Worm (Caenorhabditis elegans) whole organism, L3 larva: ENCODE measurements around the gene Y39B6A.43.
"Not testable (repeated sequence)": the region's sequence is repeated elsewhere in the genome, so short reads cannot be mapped to it uniquely, and the experiment has no call there.

ENCODE experiments used
- R02D3.7 ChIP-seq: fragments of 150-350 bp; optimal IDR thresholded peaks from 2 replicates; lab custom pipeline; 2014; ENCODE audit warnings: missing biosample characterization, missing genetic modification characterization
- elt-3 ChIP-seq, 3 experiments: fragments of 150-350 bp in 1 of 3; sonication (generic microtip) in 2 of 3; optimal IDR thresholded peaks; 2 replicates in 2 of 3; 4 replicates in 1 of 3; lab custom pipeline; 2014 to 2017; ENCODE audit warnings: missing biosample characterization in 3 of 3, missing genetic modification characterization in 3 of 3
- fos-1 ChIP-seq: fragments of 150-350 bp; optimal IDR thresholded peaks from 2 replicates; lab custom pipeline; 2014; ENCODE audit warnings: missing biosample characterization, missing genetic modification characterization
- lin-39 ChIP-seq: fragments of 150-350 bp; optimal IDR thresholded peaks from 2 replicates; lab custom pipeline; 2018; ENCODE audit warnings: missing biosample characterization, missing genetic modification reagents, missing genetic modification characterization
- nhr-11 ChIP-seq: fragments of 150-350 bp; optimal IDR thresholded peaks from 2 replicates; lab custom pipeline; 2014; ENCODE audit warnings: missing biosample characterization, missing genetic modification characterization
- nhr-23 ChIP-seq: fragments of 150-350 bp; optimal IDR thresholded peaks from 2 replicates; lab custom pipeline; 2014; ENCODE audit warnings: missing biosample characterization, missing genetic modification reagents, missing genetic modification characterization
- snpc-4 ChIP-seq: fragments of 150-350 bp; optimal IDR thresholded peaks from 2 replicates; lab custom pipeline; 2014; ENCODE audit warnings: missing biosample characterization, missing genetic modification characterization
- unc-62 ChIP-seq: fragments of 150-350 bp; sonication (generic microtip); optimal IDR thresholded peaks from 4 replicates; lab custom pipeline; 2014; ENCODE audit warnings: missing biosample characterization, missing genetic modification reagents, missing genetic modification characterization
- ztf-4 ChIP-seq: fragments of 150-350 bp; optimal IDR thresholded peaks from 2 replicates; lab custom pipeline; 2014; ENCODE audit warnings: missing biosample characterization, missing genetic modification characterization

DNA sequence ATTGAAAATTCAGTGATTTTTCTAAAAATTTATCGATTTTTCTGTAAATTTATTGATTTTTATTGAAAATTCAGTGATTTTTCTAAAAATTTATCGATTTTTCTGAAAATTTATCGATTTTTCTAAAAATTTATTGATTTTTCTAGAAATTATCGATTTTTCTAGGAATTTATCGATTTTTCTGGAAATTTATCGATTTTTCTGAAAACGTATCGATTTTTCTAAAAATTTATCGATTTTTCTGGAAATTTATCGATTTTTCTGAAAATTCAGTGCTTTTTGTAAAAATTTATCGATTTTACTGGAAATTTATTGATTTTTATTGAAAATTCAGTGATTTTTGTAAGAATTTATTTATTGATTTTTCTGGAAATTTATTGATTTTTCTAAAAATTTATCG, 17.0 kb upstream of the Y39B6A.43 start:
- not testable (repeated sequence) for TF ChIP-seq snpc-4 (tag; lab: Kevin White, UChicago); fos-1 (tag; lab: Kevin White, UChicago); nhr-23 (tag; lab: Kevin White, UChicago); lin-39 (tag; lab: Kevin White, UChicago); nhr-11; R02D3.7 (tag; lab: Kevin White, UChicago); unc-62 (GFP tag; lab: Kevin White, UChicago); elt-3 (tag; optimal IDR thresholded peaks at IDR 0.05; lab: Kevin White, UChicago); ztf-4 (tag; lab: Kevin White, UChicago)
